Worm (Caenorhabditis elegans): Measurements from ENCODE around the gene Y43F8B.9.

Y43F8B.9 gene

DNA sequence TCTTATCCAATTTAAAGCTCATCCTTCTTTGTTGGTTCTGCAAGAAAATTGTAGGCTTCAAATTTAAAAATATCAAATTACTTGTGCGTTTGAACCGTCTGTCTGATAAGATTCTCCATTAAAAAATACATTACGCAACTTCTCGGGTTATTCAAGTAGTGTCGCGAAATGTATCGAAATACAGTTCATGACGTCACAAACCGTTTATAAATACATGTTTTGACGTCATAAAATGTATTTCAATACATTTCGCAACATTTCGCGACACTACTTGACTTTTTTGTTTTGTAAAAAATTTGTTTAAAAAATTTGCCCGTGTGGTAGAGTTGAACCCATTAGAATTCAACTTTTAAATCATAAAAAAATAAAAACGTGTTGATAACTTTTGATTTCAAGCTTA is 34.4 kb upstream of the Y43F8B.9 start:
- TF ChIP-seq unc-42 (tag; optimal IDR thresholded peaks at IDR 0.05) (no peak), lim-6 (tag; optimal IDR thresholded peaks at IDR 0.05) (no peak), ceh-22 (tag; optimal IDR thresholded peaks at IDR 0.05) (no peak), ceh-6 (GFP tag; optimal IDR thresholded peaks at IDR 0.05) (no peak), ceh-31 (tag; optimal IDR thresholded peaks at IDR 0.05) (no peak), npax-4 (tag; optimal IDR thresholded peaks at IDR 0.05) (no peak), elt-2 (tag; optimal IDR thresholded peaks at IDR 0.05) (no peak), rnt-1 (tag; optimal IDR thresholded peaks at IDR 0.05) (no peak), nhr-11 (tag; optimal IDR thresholded peaks at IDR 0.05) (no peak), tbx-2 (tag; optimal IDR thresholded peaks at IDR 0.05) (no peak), T23F11.4 (GFP tag; optimal IDR thresholded peaks at IDR 0.05) (no peak), mec-3 (tag; optimal IDR thresholded peaks at IDR 0.05; ENCODE audit: borderline replicate concordance) (no peak), sdc-2 (tag; optimal IDR thresholded peaks at IDR 0.05) (no peak)

DNA sequence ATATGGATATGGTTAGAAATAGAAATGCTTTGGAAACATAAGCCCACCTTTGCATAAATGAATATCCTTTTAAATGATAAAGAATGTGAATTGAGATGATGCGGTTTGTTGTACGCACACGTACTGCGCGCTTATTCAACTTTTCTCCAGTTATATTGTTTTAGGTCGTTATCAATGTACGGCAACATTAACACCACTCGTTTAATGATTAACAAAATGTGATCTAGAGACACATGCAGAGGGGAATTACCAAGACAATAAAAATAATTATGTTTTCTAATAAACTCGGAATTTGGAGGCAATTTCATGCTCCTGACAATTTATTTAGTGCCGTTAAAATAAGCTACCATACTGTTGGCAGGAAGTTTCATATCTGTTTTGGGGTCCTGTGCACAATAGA is 32.5 kb upstream of the Y43F8B.9 start, which contains the start of gene M04C3.1:
M04C3.1 (minus strand) TSS at position 164 of the 400 bp plus-strand sequence.
- no peak for TF ChIP-seq ref-2 (tag; optimal IDR thresholded peaks at IDR 0.05)
- no peak for TF ChIP-seq sox-2 (GFP tag; IDR thresholded peaks at IDR 0.05)
- no peak for TF ChIP-seq nhr-232 (tag; optimal IDR thresholded peaks at IDR 0.05)
- TF ChIP-seq pqm-1 (tag; optimal IDR thresholded peaks at IDR 0.05): no peak
- no peak for TF ChIP-seq lim-6 (tag; optimal IDR thresholded peaks at IDR 0.05)
- TF ChIP-seq odd-2 (tag; optimal IDR thresholded peaks at IDR 0.05): no peak
- TF ChIP-seq unc-86 (tag; optimal IDR thresholded peaks at IDR 0.05): no peak
- no peak for TF ChIP-seq fkh-6 (tag; optimal IDR thresholded peaks at IDR 0.05)
- TF ChIP-seq pax-1 (tag; optimal IDR thresholded peaks at IDR 0.05): no peak
- TF ChIP-seq tbx-2 (tag; optimal IDR thresholded peaks at IDR 0.05): no peak
- TF ChIP-seq nfya-1 (tag; optimal IDR thresholded peaks at IDR 0.05): no peak

DNA sequence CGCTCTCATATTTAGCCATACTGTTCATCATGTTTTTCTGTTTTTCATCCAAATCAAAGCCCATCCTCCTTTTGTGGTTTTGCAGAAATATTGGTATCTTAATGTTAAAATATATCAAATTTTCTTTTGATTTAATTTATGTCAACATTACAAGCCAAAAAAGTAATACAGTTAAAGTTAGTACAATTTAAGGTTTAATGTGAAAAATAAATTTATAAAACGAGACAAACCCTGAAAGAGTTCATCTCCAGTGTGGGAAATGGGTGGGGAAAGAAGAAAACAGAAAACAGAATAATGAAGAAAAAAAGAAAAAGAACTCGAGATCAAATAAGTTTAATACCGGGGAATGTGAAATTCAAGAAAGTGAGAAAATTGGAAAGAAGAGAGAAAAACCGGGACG is 29.1 kb upstream of the Y43F8B.9 start, which contains the start of gene M04C3.2:
M04C3.2 (minus strand) TSS at position 101 of the 400 bp plus-strand sequence.
- no peak for TF ChIP-seq unc-3 (GFP tag; conservative IDR thresholded peaks at IDR 0.05)
- TF ChIP-seq unc-3 (tag; optimal IDR thresholded peaks at IDR 0.05): no peak
- TF ChIP-seq nfya-1 (tag; optimal IDR thresholded peaks at IDR 0.05): no peak
- TF ChIP-seq Y22D7AL.16 (tag; optimal IDR thresholded peaks at IDR 0.05): no peak
- TF ChIP-seq sox-4 (tag; optimal IDR thresholded peaks at IDR 0.05): no peak
- no peak for TF ChIP-seq syd-9 (tag; optimal IDR thresholded peaks at IDR 0.05)
- TF ChIP-seq ceh-45 (GFP tag; IDR thresholded peaks at IDR 0.05): no peak
- TF ChIP-seq ahr-1 (tag; optimal IDR thresholded peaks at IDR 0.05): no peak
- no peak for TF ChIP-seq C38D4.7 (GFP tag; optimal IDR thresholded peaks at IDR 0.05)
- no peak for TF ChIP-seq dve-1 (tag; optimal IDR thresholded peaks at IDR 0.05)
- no peak for TF ChIP-seq fax-1 (tag; optimal IDR thresholded peaks at IDR 0.05)
- no peak for TF ChIP-seq tbx-7 (tag; optimal IDR thresholded peaks at IDR 0.05)
- no peak for TF ChIP-seq ceh-19 (GFP tag; optimal IDR thresholded peaks at IDR 0.05)
- TF ChIP-seq hlh-8 (tag; optimal IDR thresholded peaks at IDR 0.05): no peak
- no peak for TF ChIP-seq pat-9 (tag; optimal IDR thresholded peaks at IDR 0.05)
- TF ChIP-seq pros-1 (tag; optimal IDR thresholded peaks at IDR 0.05): no peak

DNA sequence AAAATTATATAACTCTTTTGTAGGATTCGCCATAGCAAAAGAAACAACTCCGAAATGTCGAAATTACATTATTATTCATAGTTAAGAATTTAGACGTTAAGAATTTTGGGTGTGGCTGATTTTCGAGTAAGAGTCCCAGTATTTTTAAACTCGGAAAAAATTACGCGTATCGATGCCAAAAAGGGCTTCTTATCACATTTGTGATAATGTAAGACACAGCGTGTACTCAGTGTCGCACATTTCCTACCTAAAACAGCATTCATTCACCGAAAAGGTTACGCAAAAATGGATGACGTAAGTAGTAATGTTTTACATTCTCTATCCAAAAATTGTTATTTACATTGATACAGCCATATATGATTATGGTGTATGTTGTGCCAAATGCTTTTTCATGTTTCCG is 28.4 kb upstream of the Y43F8B.9 start, which contains the start of gene M04C3.5:
M04C3.5 (plus strand) TSS at position 190 of the 400 bp plus-strand sequence.
- TF ChIP-seq hlh-15 (tag; optimal IDR thresholded peaks at IDR 0.05) (no peak), elt-2 (tag; optimal IDR thresholded peaks at IDR 0.05) (peak; percentile 8)
